Fruit fly (Drosophila melanogaster): ENCODE measurements around the gene CG11608.

Gene CG11608

dm6 chr3R:12645771-12646317 lies 7.6 kb downstream of the CG11608 start:
- TF ChIP-seq Clk (GFP tag; optimal IDR thresholded peaks at IDR 0.05) (no peak), CG7045 (GFP tag; optimal IDR thresholded peaks at IDR 0.05) (no peak), toe (GFP tag; optimal IDR thresholded peaks at IDR 0.05) (no peak), Crg-1 (GFP tag; optimal IDR thresholded peaks at IDR 0.05) (no peak), bab1 (GFP tag; optimal IDR thresholded peaks at IDR 0.05) (no peak)

- TF ChIP-seq pad (GFP tag; optimal IDR thresholded peaks at IDR 0.05) (no peak), kay (GFP tag; ENCODE audit: borderline replicate concordance) (peak; percentile 54)
Observed at dm6 chr3R:12646926-12647325, 8.6 kb downstream of the CG11608 start.

- no peak for TF ChIP-seq CG11617 (GFP tag; optimal IDR thresholded peaks at IDR 0.05)
- TF ChIP-seq Crg-1 (GFP tag; optimal IDR thresholded peaks at IDR 0.05) = no peak
- TF ChIP-seq Hr96 (GFP tag; optimal IDR thresholded peaks at IDR 0.05) = no peak
- no peak for TF ChIP-seq CG7045 (GFP tag; optimal IDR thresholded peaks at IDR 0.05)
- TF ChIP-seq CG12768 (GFP tag; optimal IDR thresholded peaks at IDR 0.05) = no peak
- TF ChIP-seq pad (GFP tag; optimal IDR thresholded peaks at IDR 0.05) = no peak
- no peak for TF ChIP-seq cic (GFP tag; optimal IDR thresholded peaks at IDR 0.05)
- no peak for TF ChIP-seq CG14711 (tag; optimal IDR thresholded peaks at IDR 0.05)
- TF ChIP-seq toe (GFP tag; optimal IDR thresholded peaks at IDR 0.05) = no peak
- TF ChIP-seq Mnt (GFP tag; optimal IDR thresholded peaks at IDR 0.05) = no peak
- no peak for TF ChIP-seq bab1 (GFP tag; optimal IDR thresholded peaks at IDR 0.05)
- no peak for TF ChIP-seq CG5204 (GFP tag; optimal IDR thresholded peaks at IDR 0.05)
- TF ChIP-seq ovo (GFP tag; optimal IDR thresholded peaks at IDR 0.05) = no peak
- TF ChIP-seq CG1620 (GFP tag; optimal IDR thresholded peaks at IDR 0.05) = no peak
- TF ChIP-seq kay (GFP tag; ENCODE audit: borderline replicate concordance) = no peak
- TF ChIP-seq tj (GFP tag; optimal IDR thresholded peaks at IDR 0.05) = no peak
Observed at dm6 chr3R:12647348-12647747, 9.1 kb downstream of the CG11608 start.

dm6 chr3R:12647954-12648353 lies 9.7 kb downstream of the CG11608 start, which contains the start of gene Dtg:
Dtg (plus strand) TSS chr3R:12648058.
- TF ChIP-seq CG1620 (GFP tag; optimal IDR thresholded peaks at IDR 0.05) (no peak), bab1 (GFP tag; optimal IDR thresholded peaks at IDR 0.05) (no peak), CG7045 (GFP tag; optimal IDR thresholded peaks at IDR 0.05) (no peak), CG7101 (tag; optimal IDR thresholded peaks at IDR 0.05) (no peak), CG5204 (GFP tag; optimal IDR thresholded peaks at IDR 0.05) (no peak), ovo (GFP tag; optimal IDR thresholded peaks at IDR 0.05) (no peak), toe (GFP tag; optimal IDR thresholded peaks at IDR 0.05) (no peak), Hr96 (GFP tag; optimal IDR thresholded peaks at IDR 0.05) (no peak), kay (GFP tag; ENCODE audit: borderline replicate concordance) (no peak)

- TF ChIP-seq Crg-1 (GFP tag; optimal IDR thresholded peaks at IDR 0.05) = no peak
- TF ChIP-seq ovo (GFP tag; optimal IDR thresholded peaks at IDR 0.05) = no peak
- TF ChIP-seq tj (GFP tag; optimal IDR thresholded peaks at IDR 0.05) = no peak
- no peak for TF ChIP-seq kay (GFP tag; ENCODE audit: borderline replicate concordance)
- no peak for TF ChIP-seq CG5204 (GFP tag; optimal IDR thresholded peaks at IDR 0.05)
- no peak for TF ChIP-seq toe (GFP tag; optimal IDR thresholded peaks at IDR 0.05)
- TF ChIP-seq CG7045 (GFP tag; optimal IDR thresholded peaks at IDR 0.05) = no peak
- no peak for TF ChIP-seq CG14711 (tag; optimal IDR thresholded peaks at IDR 0.05)
- no peak for TF ChIP-seq Mnt (GFP tag; optimal IDR thresholded peaks at IDR 0.05)
- TF ChIP-seq CG1620 (GFP tag; optimal IDR thresholded peaks at IDR 0.05) = no peak
- TF ChIP-seq CG33017 (tag; optimal IDR thresholded peaks at IDR 0.05) = no peak
- no peak for TF ChIP-seq CG7101 (tag; optimal IDR thresholded peaks at IDR 0.05)
- TF ChIP-seq Hr96 (GFP tag; optimal IDR thresholded peaks at IDR 0.05) = no peak
- TF ChIP-seq CG12768 (GFP tag; optimal IDR thresholded peaks at IDR 0.05) = no peak
Observed at dm6 chr3R:12649099-12650029, 11.1 kb downstream of the CG11608 start.

- TF ChIP-seq Clk (GFP tag; optimal IDR thresholded peaks at IDR 0.05) = no peak
- no peak for TF ChIP-seq cic (GFP tag; optimal IDR thresholded peaks at IDR 0.05)
- no peak for TF ChIP-seq CG33017 (tag; optimal IDR thresholded peaks at IDR 0.05)
- TF ChIP-seq CG7045 (GFP tag; optimal IDR thresholded peaks at IDR 0.05) = no peak
- TF ChIP-seq CG14711 (tag; optimal IDR thresholded peaks at IDR 0.05) = no peak
- no peak for TF ChIP-seq Hr96 (GFP tag; optimal IDR thresholded peaks at IDR 0.05)
- no peak for TF ChIP-seq kay (GFP tag; ENCODE audit: borderline replicate concordance)
- no peak for TF ChIP-seq CG5204 (GFP tag; optimal IDR thresholded peaks at IDR 0.05)
- TF ChIP-seq CG7101 (tag; optimal IDR thresholded peaks at IDR 0.05) = no peak
- no peak for TF ChIP-seq CG12768 (GFP tag; optimal IDR thresholded peaks at IDR 0.05)
- TF ChIP-seq cnc (optimal IDR thresholded peaks at IDR 0.05) = no peak
- TF ChIP-seq toe (GFP tag; optimal IDR thresholded peaks at IDR 0.05) = no peak
- TF ChIP-seq bab1 (GFP tag; optimal IDR thresholded peaks at IDR 0.05) = no peak
- TF ChIP-seq Crg-1 (GFP tag; optimal IDR thresholded peaks at IDR 0.05) = no peak
Observed at dm6 chr3R:12650537-12650936, 12.3 kb downstream of the CG11608 start.
